Worm (Caenorhabditis elegans) whole organism, L1 larva: ENCODE results near the gene F59B2.9.
"Not testable (repeated sequence)": the region's sequence is repeated elsewhere in the genome, so short reads cannot be mapped to it uniquely, and the experiment has no call there.

Experiments used
- C34B4.2 ChIP-seq: sonication (generic microtip); optimal IDR thresholded peaks from 2 replicates; lab custom pipeline; 2017; ENCODE audit warnings: mild to moderate bottlenecking, missing genetic modification characterization, missing compliant biosample characterization
- F16B12.6 ChIP-seq: fragments of 150-350 bp; optimal IDR thresholded peaks from 2 replicates; lab custom pipeline; 2014; ENCODE audit warnings: missing biosample characterization, missing genetic modification characterization
- aha-1 ChIP-seq: fragments of 150-350 bp; optimal IDR thresholded peaks from 2 replicates; lab custom pipeline; 2014; ENCODE audit warnings: missing biosample characterization, missing genetic modification characterization
- blmp-1 ChIP-seq: fragments of 150-350 bp; optimal IDR thresholded peaks from 2 replicates; lab custom pipeline; 2014; ENCODE audit warnings: missing biosample characterization, missing genetic modification characterization
- ceh-8 ChIP-seq: fragments of 200-800 bp; sonication (Bioruptor generic); optimal IDR thresholded peaks from 2 replicates; lab custom pipeline; 2018; ENCODE audit warnings: mild to moderate bottlenecking, missing genetic modification characterization, moderate library complexity, missing compliant biosample characterization
- ceh-82 ChIP-seq, 3 experiments: fragments of 150-350 bp in 1 of 3; sonication (generic microtip) in 2 of 3; optimal IDR thresholded peaks; 2 replicates each; lab custom pipeline; 2014 to 2017; ENCODE audit warnings: missing biosample characterization in 3 of 3, missing genetic modification characterization in 3 of 3
- ceh-88 ChIP-seq: fragments of 200-800 bp; sonication (Bioruptor generic); IDR thresholded peaks from 2 replicates; pipeline ENCODE4 v1.3.6; 2022; ENCODE audit warnings: missing genetic modification characterization, missing compliant biosample characterization
- ceh-90 ChIP-seq: sonication (generic microtip); optimal IDR thresholded peaks from 2 replicates; lab custom pipeline; 2016; ENCODE audit warnings: missing genetic modification characterization, missing compliant biosample characterization
- ces-1 ChIP-seq: fragments of 150-350 bp; optimal IDR thresholded peaks from 2 replicates; lab custom pipeline; 2014; ENCODE audit warnings: missing biosample characterization, missing genetic modification reagents, missing genetic modification characterization
- dpl-1 ChIP-seq, 3 experiments: fragments of 150-350 bp in 2 of 3; sonication (generic microtip) in 1 of 3; optimal IDR thresholded peaks; 2 replicates each; lab custom pipeline; 2014 to 2017; ENCODE audit warnings: missing biosample characterization in 3 of 3, missing genetic modification characterization in 3 of 3, missing genetic modification reagents in 3 of 3
- dsc-1 ChIP-seq: sonication (generic microtip); optimal IDR thresholded peaks from 2 replicates; lab custom pipeline; 2016; ENCODE audit warnings: mild to moderate bottlenecking, missing genetic modification characterization, missing compliant biosample characterization
- efl-1 ChIP-seq, 4 experiments: fragments of 150-350 bp; optimal IDR thresholded peaks in 3 of 4; peaks in 1 of 4; 1 replicate in 1 of 4; 2 replicates in 3 of 4; lab custom pipeline; 2014; ENCODE audit warnings: missing biosample characterization in 2 of 4, missing genetic modification characterization in 2 of 4, missing genetic modification reagents in 2 of 4
- egl-13 ChIP-seq: sonication (generic microtip); optimal IDR thresholded peaks from 2 replicates; lab custom pipeline; 2016; ENCODE audit warnings: missing genotype, missing genetic modification reagents, missing genetic modification characterization, missing compliant biosample characterization
- elt-2 ChIP-seq: sonication (generic microtip); optimal IDR thresholded peaks from 2 replicates; lab custom pipeline; 2016; ENCODE audit warnings: missing genetic modification characterization, mild to moderate bottlenecking, inconsistent platforms, missing compliant biosample characterization, missing genetic modification reagents
- ets-5 ChIP-seq: fragments of 200-800 bp; sonication (Bioruptor generic); IDR thresholded peaks from 2 replicates; pipeline ENCODE4 v1.3.6; 2022; ENCODE audit warnings: missing genetic modification characterization, missing compliant biosample characterization
- fkh-10 ChIP-seq: sonication (generic microtip); optimal IDR thresholded peaks from 2 replicates; lab custom pipeline; 2017; ENCODE audit warnings: missing biosample characterization, missing genetic modification reagents, missing genetic modification characterization
- fkh-8 ChIP-seq: sonication (generic microtip); optimal IDR thresholded peaks from 2 replicates; lab custom pipeline; 2016; ENCODE audit warnings: mild to moderate bottlenecking, missing genetic modification characterization, missing compliant biosample characterization
- hlh-4 ChIP-seq: sonication (generic microtip); optimal IDR thresholded peaks from 2 replicates; lab custom pipeline; 2016; ENCODE audit warnings: mild to moderate bottlenecking, missing genetic modification characterization, missing compliant biosample characterization
- lin-14 ChIP-seq: fragments of 200-800 bp; sonication (Bioruptor generic); optimal IDR thresholded peaks from 2 replicates; lab custom pipeline; 2018; ENCODE audit warnings: mild to moderate bottlenecking, missing genetic modification characterization, moderate library complexity, missing compliant biosample characterization
- lin-39 ChIP-seq: fragments of 150-350 bp; optimal IDR thresholded peaks from 2 replicates; lab custom pipeline; 2014; ENCODE audit warnings: missing biosample characterization, missing genetic modification reagents, missing genetic modification characterization
- lsy-2 ChIP-seq, 2 experiments: fragments of 150-350 bp; optimal IDR thresholded peaks; 2 replicates each; lab custom pipeline; 2014; ENCODE audit warnings: missing biosample characterization in 2 of 2, missing genetic modification characterization in 2 of 2
- nhr-12 ChIP-seq: sonication (generic microtip); optimal IDR thresholded peaks from 2 replicates; lab custom pipeline; 2017; ENCODE audit warnings: missing biosample characterization, missing genetic modification characterization
- nhr-20 ChIP-seq: sonication (generic microtip); optimal IDR thresholded peaks from 2 replicates; lab custom pipeline; 2016; ENCODE audit warnings: mild to moderate bottlenecking, missing genetic modification characterization, missing compliant biosample characterization
- nhr-237 ChIP-seq: fragments of 150-350 bp; optimal IDR thresholded peaks from 2 replicates; lab custom pipeline; 2014; ENCODE audit warnings: missing biosample characterization, missing genetic modification characterization
- nhr-47 ChIP-seq: sonication (generic microtip); optimal IDR thresholded peaks from 2 replicates; lab custom pipeline; 2016; ENCODE audit warnings: mild to moderate bottlenecking, missing genetic modification characterization, moderate library complexity, missing compliant biosample characterization
- nhr-71 ChIP-seq: sonication (generic microtip); optimal IDR thresholded peaks from 2 replicates; lab custom pipeline; 2016; ENCODE audit warnings: mild to moderate bottlenecking, missing genetic modification characterization, moderate library complexity, missing compliant biosample characterization
- pqm-1 ChIP-seq: sonication (generic microtip); optimal IDR thresholded peaks from 3 replicates; lab custom pipeline; 2017; ENCODE audit warnings: missing biosample characterization, missing genetic modification characterization
- skn-1 ChIP-seq: fragments of 150-350 bp; optimal IDR thresholded peaks from 2 replicates; lab custom pipeline; 2014; ENCODE audit warnings: missing biosample characterization, missing genetic modification characterization
- snpc-4 ChIP-seq: fragments of 150-350 bp; optimal IDR thresholded peaks from 2 replicates; lab custom pipeline; 2014; ENCODE audit warnings: missing biosample characterization, missing genetic modification characterization
- snu-23 ChIP-seq: sonication (generic microtip); optimal IDR thresholded peaks from 2 replicates; lab custom pipeline; 2016; ENCODE audit warnings: missing genetic modification characterization, missing compliant biosample characterization
- sptf-1 ChIP-seq: fragments of 150-350 bp; optimal IDR thresholded peaks from 2 replicates; lab custom pipeline; 2014; ENCODE audit warnings: missing biosample characterization, missing genetic modification characterization
- tbx-2 ChIP-seq: sonication (generic microtip); optimal IDR thresholded peaks from 2 replicates; lab custom pipeline; 2016; ENCODE audit warnings: missing genetic modification characterization, missing compliant biosample characterization
- unc-86 ChIP-seq: sonication (generic microtip); optimal IDR thresholded peaks from 2 replicates; lab custom pipeline; 2016; ENCODE audit warnings: missing genetic modification characterization, missing compliant biosample characterization
- vab-15 ChIP-seq: sonication (generic microtip); optimal IDR thresholded peaks from 2 replicates; lab custom pipeline; 2017; ENCODE audit warnings: missing genotype, mild to moderate bottlenecking, missing genetic modification characterization, missing compliant biosample characterization
- xbp-1 ChIP-seq: sonication (generic microtip); optimal IDR thresholded peaks from 2 replicates; lab custom pipeline; 2016; ENCODE audit warnings: missing genetic modification characterization, missing compliant biosample characterization
- zag-1 ChIP-seq: fragments of 150-350 bp; optimal IDR thresholded peaks from 2 replicates; lab custom pipeline; 2014; ENCODE audit warnings: missing biosample characterization, missing genetic modification characterization
- zip-4 ChIP-seq: fragments of 200-800 bp; sonication (Bioruptor generic); optimal IDR thresholded peaks from 2 replicates; lab custom pipeline; 2018; ENCODE audit warnings: mild to moderate bottlenecking, missing genetic modification characterization, moderate library complexity, missing compliant biosample characterization

F59B2.9 gene

ce11 chrIII:9001491-9001890 is 10.7 kb downstream of the F59B2.9 start:
- no peak for TF ChIP-seq unc-86 (tag; lab: Kevin White, UChicago)
- TF ChIP-seq F16B12.6 (tag; lab: Kevin White, UChicago) = no peak
- no peak for TF ChIP-seq nhr-20 (tag; lab: Kevin White, UChicago)
- no peak for TF ChIP-seq xbp-1 (tag; lab: Kevin White, UChicago)
- peak in 1 of 3 experiments; percentile 6 for TF ChIP-seq dpl-1 (GFP tag; optimal IDR thresholded peaks at IDR 0.05; lab: Kevin White, UChicago)

DNA sequence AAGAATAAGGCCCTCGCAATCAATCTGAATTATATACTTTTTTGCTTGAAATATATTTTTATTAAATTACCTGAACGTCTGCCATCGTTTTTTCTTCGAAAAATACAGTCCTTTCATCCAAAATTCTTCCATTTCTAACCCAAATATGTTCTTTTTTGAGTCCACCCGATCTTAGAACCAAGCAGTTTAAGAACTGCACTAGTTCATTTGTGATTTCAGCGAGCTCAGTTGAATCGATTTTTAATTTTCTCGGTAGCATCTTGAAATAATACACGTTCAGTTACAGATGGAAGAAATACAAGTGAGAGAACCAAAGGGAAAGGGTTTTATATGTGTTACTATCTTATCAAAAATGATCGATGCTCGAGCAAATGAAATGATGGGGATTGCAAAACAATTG is 12.7 kb downstream of the F59B2.9 start, which contains the start of gene F59B2.3:
TSS of gene F59B2.3 (minus strand) at position 259 of the 400 bp plus-strand sequence.
- TF ChIP-seq efl-1 (optimal IDR thresholded peaks at IDR 0.05; lab: Kevin White, UChicago) (no peak), efl-1 (GFP tag; optimal IDR thresholded peaks at IDR 0.05 in 1 of 2; lab: Kevin White, UChicago) (peak in 1 of 2 experiments; percentile 66), ceh-88 (GFP tag; lab: Robert Waterston, UW) (no peak)

DNA sequence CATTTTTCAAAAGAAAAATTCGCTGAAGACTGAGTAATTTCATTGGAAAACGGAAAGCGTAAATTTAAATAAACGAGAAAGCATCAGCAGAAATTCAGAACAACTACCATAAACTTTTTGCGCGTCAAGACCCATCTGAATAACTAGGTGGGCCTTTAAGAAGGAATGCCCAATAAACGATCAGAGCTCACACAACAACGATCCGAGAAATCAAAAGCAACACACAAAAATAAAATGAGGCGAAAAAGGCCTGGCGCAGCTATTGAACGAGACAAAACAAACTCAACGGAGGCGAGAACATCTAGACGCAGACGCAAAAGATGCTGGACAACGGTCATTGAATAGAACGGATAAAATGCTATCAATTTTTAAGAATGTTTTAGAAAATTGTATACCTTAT is 13.3 kb downstream of the F59B2.9 start:
- no peak for TF ChIP-seq hlh-4
- no peak for TF ChIP-seq ceh-90 (tag; lab: Kevin White, UChicago)
- no peak for TF ChIP-seq nhr-71
- no peak for TF ChIP-seq efl-1 (optimal IDR thresholded peaks at IDR 0.05; lab: Kevin White, UChicago)
- peak in 1 of 2 experiments; percentile 51 for TF ChIP-seq efl-1 (GFP tag; optimal IDR thresholded peaks at IDR 0.05 in 1 of 2; lab: Kevin White, UChicago)
- no peak for TF ChIP-seq ceh-8
- no peak for TF ChIP-seq vab-15 (tag; lab: Kevin White, UChicago)
- no peak for TF ChIP-seq xbp-1 (tag; lab: Kevin White, UChicago)

DNA sequence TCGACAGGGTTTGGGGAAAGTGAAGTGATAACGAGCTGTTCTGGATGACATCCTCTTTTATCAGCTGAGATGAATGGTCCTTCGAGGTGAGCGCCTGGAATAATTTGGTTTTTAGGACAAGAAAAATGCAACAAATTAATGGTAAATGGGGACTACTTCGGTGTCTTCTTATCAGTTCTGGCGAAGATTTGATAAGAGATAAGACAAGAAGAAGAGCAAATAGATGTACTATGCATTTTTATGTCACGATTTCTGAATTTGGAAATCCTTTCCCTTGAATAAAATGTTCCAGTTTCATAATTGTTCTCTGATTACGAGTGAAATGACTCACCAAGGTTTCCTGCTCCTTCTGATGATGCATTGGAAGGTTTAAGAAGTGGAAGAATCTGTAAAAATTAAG is 14.4 kb downstream of the F59B2.9 start:
- TF ChIP-seq elt-2 (peak; percentile 54), egl-13 (tag; lab: Kevin White, UChicago) (no peak), zip-4 (GFP tag; lab: Kevin White, UChicago) (no peak), fkh-8 (no peak), hlh-4 (no peak)

DNA sequence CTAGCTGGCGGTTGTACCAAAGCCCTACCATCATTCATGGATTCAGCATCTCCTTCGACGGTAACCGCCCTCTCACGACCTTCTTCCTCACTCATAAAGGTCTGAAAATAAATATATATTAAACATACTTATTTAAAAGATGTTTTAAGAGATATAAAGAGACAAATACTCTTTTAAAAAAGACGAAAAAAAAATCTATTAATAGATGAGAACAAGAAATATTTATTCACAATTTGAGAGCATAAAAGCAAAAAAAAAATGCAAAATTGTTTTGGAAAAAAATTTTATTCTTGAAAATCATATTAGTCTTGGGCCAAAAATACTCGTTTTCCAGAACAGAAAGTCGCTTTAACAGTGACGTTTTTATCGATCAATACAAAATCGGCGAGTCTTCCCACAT is 15.5 kb downstream of the F59B2.9 start, which contains the start of gene skat-1:
TSS of gene skat-1 (minus strand) at position 101 of the 400 bp plus-strand sequence.
- no peak for TF ChIP-seq ces-1 (GFP tag; lab: Kevin White, UChicago)

- TF ChIP-seq skn-1; ceh-90 (tag; lab: Kevin White, UChicago); lin-39 (tag; lab: Kevin White, UChicago): not testable (repeated sequence)
Observed at ce11 chrIII:8989752-8990151, 22.5 kb downstream of the F59B2.9 start, which contains the start of gene R08D7.7. Gene R08D7.7 (plus strand): TSS chrIII:8990052.

DNA sequence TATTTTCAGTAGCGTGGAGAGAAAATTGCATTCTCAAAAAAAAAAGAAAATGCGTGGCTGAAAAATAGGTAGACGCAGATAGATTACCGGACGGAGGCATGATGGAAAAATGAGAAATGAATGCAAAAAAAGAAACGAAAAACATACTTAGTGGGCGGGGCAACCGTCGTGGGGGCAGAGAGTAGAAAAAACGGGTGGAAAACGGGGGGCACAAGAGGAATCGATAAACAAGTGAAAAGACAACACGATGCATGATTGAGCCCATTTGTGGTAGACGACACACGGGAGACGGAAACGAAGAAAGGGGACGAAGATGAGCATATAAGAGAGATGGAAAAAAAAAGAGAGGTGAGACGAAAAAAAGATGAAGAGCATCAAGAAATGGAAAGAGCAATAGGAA is 23.7 kb downstream of the F59B2.9 start:
- TF ChIP-seq fkh-8 = peak; percentile 39
- no peak for TF ChIP-seq egl-13 (tag; lab: Kevin White, UChicago)
- TF ChIP-seq lsy-2 (tag; optimal IDR thresholded peaks at IDR 0.05; lab: Kevin White, UChicago) = peak in 1 of 2 experiments; percentile 9
- TF ChIP-seq C34B4.2 = no peak
- peak in 1 of 3 experiments; percentile 14 for TF ChIP-seq ceh-82 (tag; optimal IDR thresholded peaks at IDR 0.05; lab: Kevin White, UChicago)
- peak; percentile 2 for TF ChIP-seq skn-1
- TF ChIP-seq lin-14 (GFP tag; lab: Kevin White, UChicago) = peak; percentile 64

- TF ChIP-seq dsc-1 (tag; lab: Kevin White, UChicago) = peak; percentile 95
- no peak for TF ChIP-seq nhr-12 (tag; lab: Kevin White, UChicago)
- no peak for TF ChIP-seq F16B12.6 (tag; lab: Kevin White, UChicago)
- TF ChIP-seq hlh-4 = no peak
- no peak for TF ChIP-seq tbx-2 (tag; lab: Kevin White, UChicago)
- no peak for TF ChIP-seq C34B4.2
- no peak for TF ChIP-seq nhr-20 (tag; lab: Kevin White, UChicago)
- TF ChIP-seq snpc-4 (tag; lab: Kevin White, UChicago) = no peak
- no peak for TF ChIP-seq zag-1
- peak; percentile 34 for TF ChIP-seq nhr-47 (tag; lab: Kevin White, UChicago)
- TF ChIP-seq nhr-71 = no peak
- TF ChIP-seq snu-23 (GFP tag; lab: Kevin White, UChicago) = no peak
- no peak for TF ChIP-seq sptf-1 (tag; lab: Kevin White, UChicago)
- no peak for TF ChIP-seq aha-1
- no peak for TF ChIP-seq ceh-82 (tag; optimal IDR thresholded peaks at IDR 0.05; lab: Kevin White, UChicago)
- no peak for TF ChIP-seq ets-5 (GFP tag; lab: Robert Waterston, UW)
- TF ChIP-seq fkh-10 = no peak
- TF ChIP-seq elt-2 = no peak
- no peak for TF ChIP-seq pqm-1 (tag; lab: Kevin White, UChicago)
- TF ChIP-seq nhr-237 (tag; lab: Kevin White, UChicago) = no peak
- no peak for TF ChIP-seq blmp-1 (tag; lab: Kevin White, UChicago)
Observed at ce11 chrIII:8988061-8988460, 24.1 kb downstream of the F59B2.9 start.
